Fruit fly (Drosophila melanogaster) S2 (cell line): ENCODE results near the gene CG13310.

Experiments used
- CG8478 ChIP-seq: fragments of >200 bp; optimal IDR thresholded peaks from 2 replicates; lab custom pipeline; 2018
- CTCF ChIP-seq, 2 experiments: fragments of >200 bp; optimal IDR thresholded peaks; 2 replicates each; lab custom pipeline; 2018

dm6 chr3L:8774974-8775731, 25.2 kb downstream of the CG13310 start:
- no peak for TF ChIP-seq CG8478 (lab: Kevin White, UChicago)
- TF ChIP-seq CTCF (optimal IDR thresholded peaks at IDR 0.05; lab: Kevin White, UChicago) = no peak
